Comparison of ENCODE assay signal across 3 worm cellular contexts in genomic region chrIII:7854494-7855184, ce11.
TF ChIP-seq lines count a peak whose summit lies in the region.

Gene rpl-35, plus strand, starts transcription at chrIII:7855134.

TF ChIP-seq in whole organism, L1 larva, 84 proteins besides CTCF, POLR2A, EP300 and RAD21 (continued from another document and continues in another):
- TF ChIP-seq elt-3 (tag; optimal IDR thresholded peaks at IDR 0.05; lab: Kevin White, UChicago) (peak; percentile 98 to 100 (median 98)), nhr-28 (tag; optimal IDR thresholded peaks at IDR 0.05; lab: Kevin White, UChicago) (peak; percentile 15), irx-1 (tag; optimal IDR thresholded peaks at IDR 0.05; lab: Kevin White, UChicago) (peak; percentile 99), nhr-85 (tag; lab: Kevin White, UChicago) (peak; percentile 100), pqm-1 (tag; optimal IDR thresholded peaks at IDR 0.05; lab: Kevin White, UChicago) (peak; percentile 71), mdl-1 (tag; optimal IDR thresholded peaks at IDR 0.05; lab: Kevin White, UChicago) (peak; percentile 3 to 98), zag-1 (tag; optimal IDR thresholded peaks at IDR 0.05; lab: Kevin White, UChicago) (peak; percentile 74), ceh-8 (GFP tag; optimal IDR thresholded peaks at IDR 0.05; lab: Kevin White, UChicago) (peak; percentile 100), ets-5 (GFP tag; IDR thresholded peaks at IDR 0.05; lab: Robert Waterston, UW) (peak; percentile 88; the same call in 1 of the 2 replicates), efl-3 (GFP tag; optimal IDR thresholded peaks at IDR 0.05; lab: Kevin White, UChicago) (peak; percentile 98), nhr-20 (tag; optimal IDR thresholded peaks at IDR 0.05; lab: Kevin White, UChicago) (peak; percentile 100), ceh-90 (tag; optimal IDR thresholded peaks at IDR 0.05; lab: Kevin White, UChicago) (peak; percentile 79), sptf-1 (tag; optimal IDR thresholded peaks at IDR 0.05; lab: Kevin White, UChicago) (no peak), efl-1 (optimal IDR thresholded peaks at IDR 0.05; lab: Kevin White, UChicago) (peak; percentile 99 to 100), efl-1 (GFP tag; optimal IDR thresholded peaks at IDR 0.05 in 1 of 2; lab: Kevin White, UChicago) (peak; percentile 100), nhr-47 (tag; optimal IDR thresholded peaks at IDR 0.05; lab: Kevin White, UChicago) (peak; percentile 100), hpl-2 (GFP tag; optimal IDR thresholded peaks at IDR 0.05; lab: Kevin White, UChicago) (peak; percentile 98), ceh-88 (GFP tag; IDR thresholded peaks at IDR 0.05; lab: Robert Waterston, UW) (peak; percentile 99), grh-1 (GFP tag; IDR thresholded peaks at IDR 0.05; lab: Robert Waterston, UW) (peak; percentile 100), nhr-77 (tag; optimal IDR thresholded peaks at IDR 0.05; lab: Kevin White, UChicago) (peak; percentile 100), sox-4 (tag; optimal IDR thresholded peaks at IDR 0.05; lab: Kevin White, UChicago) (peak; percentile 98), nhr-71 (tag; optimal IDR thresholded peaks at IDR 0.05; lab: Kevin White, UChicago) (peak; percentile 100), lsy-2 (tag; optimal IDR thresholded peaks at IDR 0.05; lab: Kevin White, UChicago) (peak; percentile 98 to 99), unc-130 (tag; optimal IDR thresholded peaks at IDR 0.05; lab: Kevin White, UChicago) (peak; percentile 100), hlh-17 (GFP tag; optimal IDR thresholded peaks at IDR 0.05; lab: Kevin White, UChicago; ENCODE audit: borderline replicate concordance) (peak; percentile 79), pax-3 (tag; optimal IDR thresholded peaks at IDR 0.05; lab: Kevin White, UChicago) (peak; percentile 99), ceh-82 (tag; optimal IDR thresholded peaks at IDR 0.05; lab: Kevin White, UChicago) (peak; percentile 100), C34B4.2 (tag; optimal IDR thresholded peaks at IDR 0.05; lab: Kevin White, UChicago) (peak; percentile 98), unc-30 (tag; optimal IDR thresholded peaks at IDR 0.05; lab: Kevin White, UChicago) (peak; percentile 66), lin-39 (tag; optimal IDR thresholded peaks at IDR 0.05; lab: Kevin White, UChicago) (peak; percentile 98), ceh-63 (GFP tag; optimal IDR thresholded peaks at IDR 0.05; lab: Kevin White, UChicago) (peak; percentile 98), ztf-4 (tag; optimal IDR thresholded peaks at IDR 0.05; lab: Kevin White, UChicago) (peak; percentile 100), lir-3 (tag; optimal IDR thresholded peaks at IDR 0.05; lab: Kevin White, UChicago; ENCODE audit: poor library complexity) (peak; percentile 98), nhr-12 (tag; optimal IDR thresholded peaks at IDR 0.05; lab: Kevin White, UChicago) (peak; percentile 79), unc-62 (GFP tag; optimal IDR thresholded peaks at IDR 0.05; lab: Kevin White, UChicago) (peak; percentile 95), nhr-76 (tag; optimal IDR thresholded peaks at IDR 0.05; lab: Kevin White, UChicago) (peak; percentile 85), fkh-10 (GFP tag; optimal IDR thresholded peaks at IDR 0.05; lab: Kevin White, UChicago) (peak; percentile 99), dsc-1 (tag; optimal IDR thresholded peaks at IDR 0.05; lab: Kevin White, UChicago) (peak; percentile 100), aly-2 (tag; optimal IDR thresholded peaks at IDR 0.05; lab: Kevin White, UChicago) (peak; percentile 99), blmp-1 (tag; optimal IDR thresholded peaks at IDR 0.05; lab: Kevin White, UChicago) (peak; percentile 95), mef-2 (tag; optimal IDR thresholded peaks at IDR 0.05; lab: Kevin White, UChicago) (peak; percentile 96), Y116A8C.19 (tag; optimal IDR thresholded peaks at IDR 0.05; lab: Kevin White, UChicago; ENCODE audit: borderline replicate concordance) (peak; percentile 61), fos-1 (tag; optimal IDR thresholded peaks at IDR 0.05; lab: Kevin White, UChicago) (peak; percentile 98)

TF ChIP-seq in whole organism, L3 larva, 47 proteins besides CTCF, POLR2A, EP300 and RAD21 (continued from another document):
- TF ChIP-seq lin-15B (tag; optimal IDR thresholded peaks at IDR 0.05; lab: Kevin White, UChicago) (peak; percentile 100), R02D3.7 (tag; optimal IDR thresholded peaks at IDR 0.05; lab: Kevin White, UChicago) (peak; percentile 97), pha-4 (tag; optimal IDR thresholded peaks at IDR 0.05; lab: Kevin White, UChicago) (peak; percentile 100), hmg-11 (tag; optimal IDR thresholded peaks at IDR 0.05; lab: Kevin White, UChicago) (peak; percentile 95), ceh-16 (tag; optimal IDR thresholded peaks at IDR 0.05; lab: Kevin White, UChicago) (peak; percentile 82), elt-2 (tag; optimal IDR thresholded peaks at IDR 0.05; lab: Kevin White, UChicago) (peak; percentile 97), lsy-12 (tag; optimal IDR thresholded peaks at IDR 0.05; lab: Kevin White, UChicago) (peak; percentile 100), skn-1 (tag; optimal IDR thresholded peaks at IDR 0.05; lab: Kevin White, UChicago) (peak; percentile 97), egl-27 (tag; optimal IDR thresholded peaks at IDR 0.05; lab: Kevin White, UChicago) (peak; percentile 96), eor-1 (tag; optimal IDR thresholded peaks at IDR 0.05; lab: Kevin White, UChicago) (no peak), unc-39 (tag; optimal IDR thresholded peaks at IDR 0.05; lab: Kevin White, UChicago) (peak; percentile 53), nfya-1 (tag; optimal IDR thresholded peaks at IDR 0.05; lab: Kevin White, UChicago; ENCODE audit: insufficient read depth) (peak; percentile 99), nhr-43 (tag; optimal IDR thresholded peaks at IDR 0.05; lab: Kevin White, UChicago; ENCODE audit: poor library complexity, severe bottlenecking) (peak; percentile 99), ztf-11 (tag; optimal IDR thresholded peaks at IDR 0.05; lab: Kevin White, UChicago) (no peak), nhr-23 (tag; optimal IDR thresholded peaks at IDR 0.05; lab: Kevin White, UChicago) (peak; percentile 100), ZK546.5 (tag; optimal IDR thresholded peaks at IDR 0.05; lab: Kevin White, UChicago) (peak; percentile 79), mml-1 (tag; optimal IDR thresholded peaks at IDR 0.05; lab: Kevin White, UChicago) (no peak), fos-1 (tag; optimal IDR thresholded peaks at IDR 0.05; lab: Kevin White, UChicago) (peak; percentile 97), nhr-77 (tag; optimal IDR thresholded peaks at IDR 0.05; lab: Kevin White, UChicago) (peak; percentile 96), tbx-2 (tag; optimal IDR thresholded peaks at IDR 0.05; lab: Kevin White, UChicago) (peak; percentile 97), nhr-12 (tag; optimal IDR thresholded peaks at IDR 0.05; lab: Kevin White, UChicago) (no peak), nhr-25 (tag; optimal IDR thresholded peaks at IDR 0.05; lab: Kevin White, UChicago) (peak; percentile 100), ama-1 (optimal IDR thresholded peaks at IDR 0.05; lab: Kevin White, UChicago) (peak; percentile 88), elt-1 (tag; optimal IDR thresholded peaks at IDR 0.05; lab: Kevin White, UChicago) (peak; percentile 96), ceh-28 (tag; optimal IDR thresholded peaks at IDR 0.05; lab: Kevin White, UChicago) (peak; percentile 97), sea-2 (GFP tag; optimal IDR thresholded peaks at IDR 0.05; lab: Kevin White, UChicago) (peak; percentile 47), aly-2 (tag; optimal IDR thresholded peaks at IDR 0.05; lab: Kevin White, UChicago) (peak; percentile 95), nhr-67 (tag; optimal IDR thresholded peaks at IDR 0.05; lab: Kevin White, UChicago) (peak; percentile 26)
TF ChIP-seq in whole organism, L3 larva: peak in this region for 41.

TF ChIP-seq in whole organism, young adult, 124 proteins besides CTCF, POLR2A, EP300 and RAD21 (continued from another document and continues in another):
- TF ChIP-seq pbrm-1 (GFP tag; IDR thresholded peaks at IDR 0.05; lab: Robert Waterston, UW) (peak; percentile 100), hlh-12 (tag; optimal IDR thresholded peaks at IDR 0.05; lab: Kevin White, UChicago) (no peak), Y79H2A.3 (GFP tag; conservative IDR thresholded peaks at IDR 0.05; lab: Robert Waterston, UW) (peak; percentile 97), hlh-26 (GFP tag; conservative IDR thresholded peaks at IDR 0.05; lab: Robert Waterston, UW) (no peak), tlf-1 (GFP tag; optimal IDR thresholded peaks at IDR 0.05; lab: Kevin White, UChicago) (peak; percentile 100), efl-1 (GFP tag; optimal IDR thresholded peaks at IDR 0.05; lab: Kevin White, UChicago) (peak; percentile 99), rec-8 (tag; optimal IDR thresholded peaks at IDR 0.05; lab: Kevin White, UChicago) (peak; percentile 90 to 98), F49E8.2 (tag; optimal IDR thresholded peaks at IDR 0.05; lab: Kevin White, UChicago; ENCODE audit: insufficient read depth) (peak; percentile 99), F22D6.2 (tag; optimal IDR thresholded peaks at IDR 0.05; lab: Kevin White, UChicago) (peak; percentile 94), snpc-1.3 (tag; optimal IDR thresholded peaks at IDR 0.05; lab: Kevin White, UChicago; ENCODE audit: insufficient read depth) (peak; percentile 98), lir-1 (GFP tag; conservative IDR thresholded peaks at IDR 0.05; lab: Robert Waterston, UW) (peak; percentile 99), ceh-100 (GFP tag; IDR thresholded peaks at IDR 0.05; lab: Robert Waterston, UW) (peak; percentile 96), egl-44 (GFP tag; IDR thresholded peaks at IDR 0.05; lab: Robert Waterston, UW) (peak; percentile 99), ceh-27 (GFP tag; optimal IDR thresholded peaks at IDR 0.05; lab: Kevin White, UChicago) (peak; percentile 100), nhr-27 (tag; optimal IDR thresholded peaks at IDR 0.05; lab: Kevin White, UChicago) (peak; percentile 77), D2030.7 (GFP tag; IDR thresholded peaks at IDR 0.05; lab: Robert Waterston, UW) (peak; percentile 99), F37B4.10 (GFP tag; IDR thresholded peaks at IDR 0.05; lab: Robert Waterston, UW) (peak; percentile 96), T07F8.4 (tag; optimal IDR thresholded peaks at IDR 0.05; lab: Kevin White, UChicago) (peak; percentile 91), sptf-2 (GFP tag; optimal IDR thresholded peaks at IDR 0.05; lab: Kevin White, UChicago) (peak; percentile 95), zim-3 (tag; optimal IDR thresholded peaks at IDR 0.05; lab: Kevin White, UChicago) (peak; percentile 87), ztf-3 (GFP tag; optimal IDR thresholded peaks at IDR 0.05; lab: Kevin White, UChicago) (peak; percentile 93), mel-28 (tag; optimal IDR thresholded peaks at IDR 0.05; lab: Kevin White, UChicago; ENCODE audit: borderline replicate concordance) (peak; percentile 86), madf-8 (GFP tag; conservative IDR thresholded peaks at IDR 0.05; lab: Robert Waterston, UW) (peak; percentile 94), rpc-1 (optimal IDR thresholded peaks at IDR 0.05; lab: Kevin White, UChicago) (peak; percentile 45), rpc-1 (tag; optimal IDR thresholded peaks at IDR 0.05; lab: Kevin White, UChicago) (peak; percentile 21), C17E4.6 (GFP tag; IDR thresholded peaks at IDR 0.05; lab: Robert Waterston, UW) (peak; percentile 100), hrde-1 (tag; optimal IDR thresholded peaks at IDR 0.05; lab: Kevin White, UChicago; ENCODE audit: borderline replicate concordance) (peak; percentile 95), repo-1 (tag; optimal IDR thresholded peaks at IDR 0.05; lab: Kevin White, UChicago) (peak; percentile 99), ceh-58 (GFP tag; IDR thresholded peaks at IDR 0.05; lab: Robert Waterston, UW) (peak; percentile 72; the same call in 1 of the 2 replicates), attf-3 (GFP tag; conservative IDR thresholded peaks at IDR 0.05; lab: Robert Waterston, UW) (peak; percentile 92), lin-26 (GFP tag; IDR thresholded peaks at IDR 0.05; lab: Robert Waterston, UW) (peak; percentile 97), Y53F4B.3 (GFP tag; IDR thresholded peaks at IDR 0.05; lab: Robert Waterston, UW) (peak; percentile 94), K11D2.4 (GFP tag; IDR thresholded peaks at IDR 0.05; lab: Robert Waterston, UW) (peak; percentile 99), cebp-2 (GFP tag; IDR thresholded peaks at IDR 0.05; lab: Robert Waterston, UW) (peak; percentile 96), fkh-3 (tag; optimal IDR thresholded peaks at IDR 0.05; lab: Kevin White, UChicago) (peak; percentile 73), lag-1 (GFP tag; IDR thresholded peaks at IDR 0.05; lab: Robert Waterston, UW) (0 out of 2 replicates have a peak, but pooled peaks have one; percentile 86), unc-62 (GFP tag; optimal IDR thresholded peaks at IDR 0.05; lab: Kevin White, UChicago) (peak; percentile 41), mcd-1 (GFP tag; IDR thresholded peaks at IDR 0.05; lab: Robert Waterston, UW) (peak; percentile 99), athp-1 (tag; optimal IDR thresholded peaks at IDR 0.05; lab: Kevin White, UChicago) (peak; percentile 100), snpc-4 (GFP tag; optimal IDR thresholded peaks at IDR 0.05; lab: Kevin White, UChicago) (peak; percentile 93), snpc-4 (tag; optimal IDR thresholded peaks at IDR 0.05; lab: Kevin White, UChicago) (peak; percentile 90 to 95 (median 91)), pha-4 (tag; optimal IDR thresholded peaks at IDR 0.05; lab: Kevin White, UChicago) (peak; percentile 96), ceh-79 (tag; optimal IDR thresholded peaks at IDR 0.05; lab: Kevin White, UChicago) (peak; percentile 78), atf-7 (tag; optimal IDR thresholded peaks at IDR 0.05; lab: Kevin White, UChicago) (peak; percentile 98), nfya-1 (tag; optimal IDR thresholded peaks at IDR 0.05; lab: Kevin White, UChicago; ENCODE audit: borderline replicate concordance, insufficient read depth) (no peak), aptf-3 (GFP tag; IDR thresholded peaks at IDR 0.05; lab: Robert Waterston, UW) (peak; percentile 96; the same call in 1 of the 2 replicates), ccch-3 (GFP tag; optimal IDR thresholded peaks at IDR 0.05; lab: Kevin White, UChicago) (peak; percentile 85), mes-4 (tag; optimal IDR thresholded peaks at IDR 0.05; lab: Kevin White, UChicago) (peak; percentile 75), him-1 (tag; optimal IDR thresholded peaks at IDR 0.05; lab: Kevin White, UChicago) (peak; percentile 99), F57A8.1 (GFP tag; optimal IDR thresholded peaks at IDR 0.05; lab: Kevin White, UChicago) (peak; percentile 91), B0261.1 (tag; optimal IDR thresholded peaks at IDR 0.05; lab: Kevin White, UChicago) (peak; percentile 57), Y95B8A.8 (GFP tag; IDR thresholded peaks at IDR 0.05; lab: Robert Waterston, UW) (peak; percentile 100), K12H6.12 (tag; optimal IDR thresholded peaks at IDR 0.05; lab: Kevin White, UChicago) (peak; percentile 99), F57C9.4 (tag; optimal IDR thresholded peaks at IDR 0.05; lab: Kevin White, UChicago) (peak; percentile 84), let-526 (GFP tag; IDR thresholded peaks at IDR 0.05; lab: Robert Waterston, UW) (peak; percentile 99), ztf-18 (tag; optimal IDR thresholded peaks at IDR 0.05; lab: Kevin White, UChicago) (peak; percentile 92), somi-1 (GFP tag; optimal IDR thresholded peaks at IDR 0.05; lab: Kevin White, UChicago) (peak; percentile 99), dpff-1 (tag; optimal IDR thresholded peaks at IDR 0.05; lab: Kevin White, UChicago) (peak; percentile 66), xnd-1 (tag; optimal IDR thresholded peaks at IDR 0.05; lab: Kevin White, UChicago) (peak; percentile 89), snpc-3.4 (tag; optimal IDR thresholded peaks at IDR 0.05; lab: Kevin White, UChicago) (peak; percentile 98), rcor-1 (GFP tag; IDR thresholded peaks at IDR 0.05; lab: Robert Waterston, UW) (peak; percentile 99), nhr-120 (GFP tag; IDR thresholded peaks at IDR 0.05; lab: Robert Waterston, UW) (peak; percentile 97), mxl-1 (tag; optimal IDR thresholded peaks at IDR 0.05; lab: Kevin White, UChicago) (peak; percentile 55), madf-6 (GFP tag; IDR thresholded peaks at IDR 0.05; lab: Robert Waterston, UW) (peak; percentile 99), ekl-4 (GFP tag; IDR thresholded peaks at IDR 0.05; lab: Robert Waterston, UW) (peak; percentile 99), B0035.1 (tag; optimal IDR thresholded peaks at IDR 0.05; lab: Kevin White, UChicago) (peak; percentile 95), Y56A3A.18 (GFP tag; IDR thresholded peaks at IDR 0.05; lab: Robert Waterston, UW) (peak; percentile 99; the same call in 1 of the 2 replicates)
